Worm (Caenorhabditis elegans): ENCODE measurements around the gene ZK892.6.
"Not testable (repeated sequence)": the region's sequence is repeated elsewhere in the genome, so short reads cannot be mapped to it uniquely, and the experiment has no call there.

ZK892.6 gene

DNA sequence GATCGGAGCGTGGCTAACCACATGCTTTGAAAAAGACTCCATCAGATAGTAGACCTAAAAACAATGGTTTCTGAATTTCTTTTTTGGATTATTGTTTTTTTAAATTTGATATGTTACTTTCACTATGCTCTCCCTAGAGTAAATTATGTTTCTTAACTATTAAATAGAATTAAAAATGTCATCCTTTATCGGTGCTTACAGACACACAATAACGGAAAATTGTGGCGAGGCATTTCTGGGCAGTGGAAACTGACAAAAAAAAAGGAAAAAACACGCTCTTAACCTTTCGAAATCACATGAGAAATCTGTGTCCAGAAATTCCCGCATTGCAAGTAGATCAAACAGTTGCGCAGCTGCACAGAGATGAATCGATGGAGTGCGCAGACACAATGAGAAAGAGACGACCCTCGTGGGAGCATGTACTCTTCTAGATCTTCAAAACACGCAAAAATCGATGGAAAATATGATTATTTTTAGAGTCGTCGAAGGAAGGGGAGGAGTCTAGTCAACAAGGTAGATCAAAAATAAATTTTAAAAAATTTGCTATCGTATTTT is at the start of gene ZK892.6:
ZK892.6 (minus strand) TSS at position 51 of the 555 bp plus-strand sequence.
- TF ChIP-seq unc-62 (GFP tag; optimal IDR thresholded peaks at IDR 0.05), result no peak

DNA sequence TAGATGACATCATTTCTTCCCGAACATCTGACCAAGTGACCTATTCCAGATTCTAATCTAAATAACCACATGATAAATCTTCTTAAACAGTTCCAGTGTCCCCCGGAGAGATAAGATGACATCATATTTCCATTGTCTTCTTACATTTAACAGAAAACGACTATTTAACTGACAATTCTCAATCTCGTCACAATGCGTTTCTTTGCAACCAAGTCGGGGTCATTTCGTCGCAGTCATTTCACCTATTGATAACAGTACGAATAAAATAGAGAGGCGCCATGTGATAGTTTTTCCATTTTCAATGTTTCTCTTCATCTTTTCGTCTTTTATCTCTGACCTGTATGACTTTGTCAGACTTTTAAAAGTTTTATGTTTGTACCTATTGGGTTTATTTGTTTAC is 49.1 kb upstream of the ZK892.6 start:
- no peak for TF ChIP-seq unc-62 (GFP tag; optimal IDR thresholded peaks at IDR 0.05)

DNA sequence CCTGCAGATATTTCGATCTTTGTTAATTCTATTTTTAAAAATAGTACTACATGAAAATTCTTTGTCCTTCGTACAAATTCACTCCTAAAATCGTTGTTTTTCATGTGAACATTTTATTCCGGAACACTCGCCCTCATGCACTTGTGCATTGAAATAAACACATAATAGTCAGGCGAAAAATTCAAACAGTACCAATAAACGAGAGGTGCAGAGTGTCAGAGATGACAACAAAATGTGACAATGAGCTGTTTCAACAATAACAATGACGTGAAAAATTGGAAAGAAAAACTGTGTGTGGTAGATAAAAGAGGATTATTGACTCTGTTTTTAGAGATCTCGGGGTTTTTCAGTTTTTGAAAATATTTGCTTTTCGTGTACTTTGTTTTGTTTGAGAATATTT is 48.3 kb upstream of the ZK892.6 start, which contains the start of gene F52H3.6:
F52H3.6 (minus strand) TSS at position 228 of the 400 bp plus-strand sequence.
- TF ChIP-seq unc-62 (GFP tag; optimal IDR thresholded peaks at IDR 0.05), result no peak

DNA sequence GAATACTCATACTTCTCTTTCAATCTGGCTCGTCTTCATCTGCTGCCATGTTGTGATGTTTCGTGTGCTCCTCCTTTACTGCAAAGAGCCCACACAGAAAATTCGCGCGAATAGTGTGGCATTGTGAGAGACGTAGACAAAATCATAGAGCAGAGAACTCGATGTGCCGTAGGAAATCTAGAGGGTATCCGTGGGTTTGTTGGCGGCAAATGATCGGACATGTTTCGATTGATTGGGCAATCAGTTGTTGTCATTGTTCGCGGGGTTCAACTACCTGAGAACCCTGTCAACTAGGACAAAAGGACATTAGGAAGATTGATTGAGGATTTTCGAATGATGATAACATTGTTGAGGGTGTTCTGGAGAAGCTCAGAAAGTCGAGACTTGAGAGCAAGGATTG is 45.1 kb upstream of the ZK892.6 start:
- no peak for TF ChIP-seq unc-62 (GFP tag; optimal IDR thresholded peaks at IDR 0.05)

DNA sequence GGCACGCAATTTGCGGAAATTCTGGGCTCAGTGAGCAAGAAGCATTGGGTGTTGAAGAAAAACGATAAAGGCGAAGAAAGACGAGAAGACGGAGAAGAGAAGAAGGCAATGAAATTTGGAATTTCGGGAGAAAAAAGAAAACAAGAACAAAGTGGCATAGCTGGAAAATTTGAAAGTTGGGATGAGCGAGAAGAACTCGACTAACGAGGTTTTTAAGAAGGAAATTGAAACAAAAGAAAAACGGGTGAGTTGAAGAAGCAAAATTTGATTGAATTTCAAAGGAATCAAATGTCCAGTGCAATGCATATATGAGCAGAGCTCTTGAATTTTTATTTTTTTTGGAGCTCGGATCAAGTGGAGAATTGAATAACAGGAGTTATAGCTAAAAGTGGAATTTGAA is 41.8 kb upstream of the ZK892.6 start:
- no peak for TF ChIP-seq unc-62 (GFP tag; optimal IDR thresholded peaks at IDR 0.05)

DNA sequence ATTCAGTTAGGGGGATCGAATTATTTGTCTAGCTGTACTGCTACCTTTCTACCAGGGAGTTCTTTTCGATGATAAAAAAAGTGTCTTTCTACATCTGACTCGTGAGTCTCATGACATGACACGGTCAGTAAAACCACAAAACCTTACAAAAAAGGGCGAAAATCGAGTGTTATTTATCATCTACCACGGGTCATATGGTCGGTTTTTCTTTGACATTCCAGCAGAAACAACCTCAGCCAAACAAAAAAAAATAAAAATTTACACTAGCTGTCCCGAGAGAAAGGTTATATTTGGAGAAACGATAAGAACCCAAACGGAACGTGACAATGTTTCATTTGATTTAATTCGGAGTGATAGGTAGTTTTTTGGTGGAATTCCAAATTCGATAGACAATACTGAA is 39.7 kb upstream of the ZK892.6 start:
- no peak for TF ChIP-seq unc-62 (GFP tag; optimal IDR thresholded peaks at IDR 0.05)

DNA sequence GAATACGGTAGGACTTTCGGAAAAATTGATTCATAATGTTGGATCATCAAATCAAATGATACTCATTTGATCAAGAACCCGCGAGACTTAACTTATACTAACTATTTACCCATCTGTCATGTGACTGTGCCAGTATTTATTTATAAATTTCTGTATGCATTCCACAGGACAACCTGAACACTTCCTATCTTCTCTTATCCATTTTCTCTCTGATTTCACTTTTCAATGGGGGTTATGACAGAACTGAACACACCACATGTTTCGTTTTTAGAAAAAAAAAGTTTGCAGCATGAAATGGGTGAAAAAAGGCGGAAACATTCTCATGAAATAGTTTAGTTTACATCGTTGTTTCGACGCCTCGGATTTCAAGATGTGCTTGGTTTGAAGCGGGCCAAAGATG is 37.6 kb upstream of the ZK892.6 start:
- no peak for TF ChIP-seq unc-62 (GFP tag; optimal IDR thresholded peaks at IDR 0.05)

DNA sequence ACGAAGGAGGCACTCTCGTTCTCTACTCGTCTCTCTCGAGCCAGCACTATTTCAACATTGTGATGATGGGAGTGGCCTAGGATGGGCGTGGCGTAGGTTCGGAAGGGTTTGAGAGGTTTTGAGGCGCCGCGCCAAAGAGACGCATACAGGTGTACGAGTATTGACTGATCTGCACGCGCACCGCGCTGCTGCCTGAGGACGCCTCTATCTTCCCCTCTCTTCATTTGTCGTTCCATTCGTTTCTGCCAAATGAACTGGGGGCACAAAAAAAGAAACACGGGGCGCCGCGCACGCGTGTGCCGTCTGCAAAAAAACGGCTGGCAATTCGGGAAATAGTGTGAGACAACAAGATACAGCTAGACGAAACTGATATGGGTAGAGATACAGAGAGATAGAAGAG is 36.1 kb upstream of the ZK892.6 start, which contains the start of gene lec-2:
lec-2 (minus strand) TSS at position 171 of the 400 bp plus-strand sequence.
- no peak for TF ChIP-seq unc-62 (GFP tag; optimal IDR thresholded peaks at IDR 0.05)

DNA sequence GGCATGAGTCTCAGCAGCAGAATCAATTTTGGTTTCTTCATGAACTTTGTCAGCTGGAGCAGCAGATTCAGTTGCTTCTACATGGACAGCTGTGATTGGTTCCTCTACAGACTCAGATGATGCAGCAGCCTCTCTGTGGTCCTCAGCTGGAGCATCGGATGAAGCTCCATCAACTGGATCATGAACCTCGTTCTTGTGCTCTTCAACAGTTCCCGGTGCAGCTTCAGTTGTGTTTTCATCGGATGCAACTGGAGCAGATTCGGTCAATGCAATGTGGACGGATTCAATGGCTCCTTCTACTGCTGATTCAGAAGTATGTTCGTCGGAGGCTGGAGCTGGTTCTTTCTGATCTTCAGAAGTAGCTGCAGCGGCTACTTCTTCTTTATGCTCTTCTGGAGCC is 34.5 kb upstream of the ZK892.6 start:
- no peak for TF ChIP-seq unc-62 (GFP tag; optimal IDR thresholded peaks at IDR 0.05)

DNA sequence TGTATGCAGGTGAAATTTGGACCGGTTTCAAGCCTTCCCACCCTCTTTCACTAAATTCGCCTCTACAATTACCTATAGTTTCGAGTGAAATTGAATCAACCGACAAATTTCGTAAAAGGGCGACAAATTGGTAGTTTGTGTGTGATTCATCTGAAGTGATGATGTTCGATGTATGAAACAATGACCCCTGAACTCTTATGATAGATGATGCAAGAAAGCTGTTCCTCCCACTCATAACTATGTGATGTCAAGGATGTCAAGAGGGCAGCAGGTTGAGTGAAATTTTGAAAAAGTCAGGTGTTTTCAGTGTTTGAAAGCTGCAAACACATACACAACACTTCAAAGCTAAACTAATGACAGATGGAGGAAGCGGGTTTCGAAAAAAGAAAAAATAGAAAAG is 32.6 kb upstream of the ZK892.6 start:
- no peak for TF ChIP-seq unc-62 (GFP tag; optimal IDR thresholded peaks at IDR 0.05)

DNA sequence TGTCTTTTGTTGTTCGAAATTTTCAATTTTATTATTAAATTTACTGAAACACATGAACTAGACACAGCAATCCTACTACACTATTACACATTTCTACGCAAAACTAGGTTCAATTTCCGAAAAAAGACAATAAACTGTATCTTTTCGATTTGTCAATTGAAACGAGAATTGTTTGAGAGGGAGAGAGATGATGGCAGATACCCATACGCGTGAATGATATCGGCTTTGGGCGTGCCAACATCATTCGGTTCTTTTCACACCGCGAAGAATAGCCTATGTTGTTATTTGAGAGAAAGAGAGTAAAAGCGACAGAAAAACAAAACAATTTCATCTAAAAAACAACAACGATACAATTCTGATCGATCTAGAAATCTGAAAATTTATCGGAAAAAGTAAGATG is 31.8 kb upstream of the ZK892.6 start:
- no peak for TF ChIP-seq unc-62 (GFP tag; optimal IDR thresholded peaks at IDR 0.05)

DNA sequence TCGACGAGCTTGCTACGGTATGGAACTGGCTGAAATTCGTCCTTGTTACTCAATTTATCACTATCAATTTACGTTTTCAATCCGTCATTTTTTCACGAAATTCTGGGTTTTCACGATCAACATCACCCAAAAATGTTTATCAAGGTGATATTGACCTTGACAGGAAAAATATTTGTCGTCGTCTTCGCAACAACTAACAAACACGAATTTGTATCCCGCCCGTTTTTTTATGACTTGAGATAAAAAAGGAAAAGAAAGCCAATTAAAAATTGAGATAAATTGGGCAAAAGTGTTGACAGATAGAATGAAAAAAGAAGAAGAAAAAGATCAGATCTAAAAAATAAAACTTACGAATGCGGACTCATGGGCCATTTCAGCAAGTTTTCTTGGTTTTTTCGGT is 31.0 kb upstream of the ZK892.6 start:
- TF ChIP-seq unc-62 (GFP tag; optimal IDR thresholded peaks at IDR 0.05), result no peak

DNA sequence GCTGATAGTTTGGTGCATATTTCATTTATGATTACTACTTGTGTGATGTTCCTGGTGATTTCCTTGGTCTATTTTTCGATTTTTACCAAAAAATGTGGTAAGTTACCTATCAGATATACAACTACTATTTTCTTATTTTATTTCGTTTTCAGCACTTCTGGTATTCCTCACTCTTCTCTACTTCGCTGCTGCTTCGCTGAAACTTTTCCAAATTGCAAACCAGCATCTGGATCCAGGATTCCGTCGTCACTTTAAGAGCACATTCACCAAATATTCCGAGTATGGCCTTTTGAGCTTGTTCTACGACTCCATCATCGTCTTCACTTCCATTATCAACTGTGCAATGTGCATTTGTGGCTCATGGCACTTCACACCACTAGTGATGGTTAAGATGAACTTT is 28.6 kb upstream of the ZK892.6 start:
- no peak for TF ChIP-seq unc-62 (GFP tag; optimal IDR thresholded peaks at IDR 0.05)

DNA sequence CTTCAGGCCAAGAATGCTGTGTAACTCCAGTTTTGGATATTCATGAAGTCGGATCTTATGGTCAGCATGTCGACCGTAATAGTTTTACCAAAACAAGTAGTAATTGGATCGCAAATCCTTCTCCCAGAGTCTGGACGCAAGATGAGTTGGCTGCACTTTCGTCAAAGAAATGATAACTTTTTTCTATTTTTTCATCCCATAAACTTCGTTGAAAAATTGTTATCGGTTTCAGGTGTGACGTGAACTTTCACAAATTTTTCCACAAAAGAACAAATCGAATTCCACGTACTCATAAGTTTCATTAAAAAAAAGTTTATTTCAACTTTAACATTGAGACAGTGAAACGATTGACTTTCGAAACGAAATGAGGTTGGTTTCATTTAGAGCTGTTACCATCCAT is 28.0 kb upstream of the ZK892.6 start, which contains the start of gene ZK892.5:
ZK892.5 (plus strand) TSS at position 301 of the 400 bp plus-strand sequence.
- no peak for TF ChIP-seq unc-62 (GFP tag; optimal IDR thresholded peaks at IDR 0.05)

DNA sequence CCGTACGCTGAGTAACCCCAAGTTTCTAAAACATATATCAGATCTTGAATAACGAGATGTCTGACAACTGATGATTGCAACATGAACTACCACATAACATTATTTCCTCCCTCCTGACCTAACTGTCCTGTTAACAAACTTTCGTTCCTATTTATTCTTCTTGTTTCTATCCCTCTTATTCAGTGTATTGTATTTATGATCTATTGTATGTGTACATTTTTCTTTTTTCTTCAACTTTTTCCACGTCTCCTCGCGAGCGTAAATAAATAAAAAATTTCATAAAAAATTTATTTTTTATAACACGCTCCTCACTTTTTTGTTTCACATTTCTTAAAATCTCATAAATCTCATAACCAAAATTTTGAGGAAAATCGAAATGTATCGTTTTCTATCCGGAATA is 26.3 kb upstream of the ZK892.6 start, which contains the start of gene ZK892.4:
ZK892.4 (plus strand) TSS at position 301 of the 400 bp plus-strand sequence.
- not testable (repeated sequence) for TF ChIP-seq unc-62 (GFP tag; optimal IDR thresholded peaks at IDR 0.05)

DNA sequence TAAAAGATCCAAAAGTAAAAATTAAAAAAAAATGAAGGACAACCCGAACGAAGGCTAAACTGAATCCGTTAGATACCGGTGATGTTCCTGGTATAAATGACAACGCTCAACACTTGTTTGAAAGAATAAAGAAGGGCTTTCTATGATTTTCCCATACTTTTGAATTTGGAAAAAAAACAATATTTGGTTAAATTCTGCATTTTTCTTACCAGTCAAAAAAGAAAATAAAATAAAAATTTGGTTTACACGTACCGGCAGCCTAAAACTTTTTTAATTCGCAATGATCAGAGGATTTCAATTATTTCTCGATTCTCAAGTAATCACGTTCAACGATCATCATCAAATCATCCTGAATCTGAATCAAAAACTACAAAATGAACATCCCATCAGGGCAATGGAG is 21.6 kb upstream of the ZK892.6 start, which contains the start of gene ZK892.3:
ZK892.3 (plus strand) TSS at position 301 of the 400 bp plus-strand sequence.
- TF ChIP-seq unc-62 (GFP tag; optimal IDR thresholded peaks at IDR 0.05), result no peak

DNA sequence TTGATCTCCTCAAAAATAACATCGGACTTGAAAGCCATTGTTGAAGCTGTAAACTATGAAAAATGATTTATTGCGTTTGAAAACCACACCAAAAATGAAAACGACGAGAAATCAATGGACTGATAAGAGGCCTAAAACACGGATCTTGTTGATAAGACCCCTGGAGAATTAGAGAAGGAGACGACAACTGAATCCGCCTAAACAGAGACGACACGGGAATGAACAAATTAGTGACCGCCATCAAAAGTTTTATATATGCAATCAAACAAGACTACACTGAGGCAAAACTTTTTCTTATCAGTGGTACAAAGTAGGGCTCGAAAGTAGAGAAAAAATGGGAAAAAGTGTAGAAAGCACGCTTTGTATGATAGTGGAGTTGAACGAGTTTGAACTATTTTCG is 21.1 kb upstream of the ZK892.6 start, which contains the start of gene nlt-1:
nlt-1 (minus strand) TSS at position 78 of the 400 bp plus-strand sequence.
- no peak for TF ChIP-seq unc-62 (GFP tag; optimal IDR thresholded peaks at IDR 0.05)

DNA sequence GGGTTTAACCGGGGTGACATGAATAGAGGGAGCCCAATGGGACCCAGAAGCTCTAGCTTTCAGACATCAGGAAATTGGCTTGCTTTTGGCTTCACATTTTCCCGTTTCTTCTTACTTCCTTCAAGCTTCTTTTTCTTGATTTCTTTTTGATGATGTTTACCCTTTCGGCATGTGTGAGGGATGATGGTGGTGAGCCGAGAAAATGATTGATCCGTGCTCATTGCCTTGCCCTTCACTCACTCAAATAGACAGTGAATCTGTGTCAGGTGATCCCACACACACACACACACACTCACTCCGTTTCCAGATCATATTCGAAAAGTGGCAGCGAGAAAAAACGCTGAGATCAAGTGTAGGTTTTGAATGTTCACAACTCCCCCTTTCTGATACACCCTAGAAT is 14.8 kb upstream of the ZK892.6 start:
- no peak for TF ChIP-seq unc-62 (GFP tag; optimal IDR thresholded peaks at IDR 0.05)

Measured in whole organism, dauer.